Fruit fly (Drosophila melanogaster) whole organism, embryonic: Measurements from ENCODE around the gene CalpB.
A peak's percentile ranks its signal among the peaks of the same experiment; 100 is the strongest.

Experiments
- Atf6 ChIP-seq: fragments of 200-800 bp; sonication (Bioruptor generic); IDR thresholded peaks from 2 replicates; pipeline ENCODE4 v1.3.6; 2022; ENCODE audit warnings: missing biosample characterization, missing genetic modification characterization
- CG11247 ChIP-seq: fragments of 200-800 bp; sonication (Bioruptor generic); IDR thresholded peaks from 2 replicates; pipeline ENCODE4 v1.3.6; 2022; ENCODE audit warnings: missing biosample characterization, missing genetic modification characterization
- CG11560 ChIP-seq: fragments of 200-800 bp; sonication (Bioruptor generic); IDR thresholded peaks from 3 replicates; pipeline ENCODE4 v1.3.6; 2022; ENCODE audit warnings: missing biosample characterization, missing genetic modification characterization
- CG13624 ChIP-seq: fragments of 200-800 bp; sonication (Bioruptor generic); optimal IDR thresholded peaks from 2 replicates; lab custom pipeline; 2016; ENCODE audit warnings: missing biosample characterization, missing genetic modification characterization
- CG2116 ChIP-seq: fragments of 200-800 bp; sonication (Bioruptor generic); optimal IDR thresholded peaks from 3 replicates; lab custom pipeline; 2018; ENCODE audit warnings: missing biosample characterization, mild to moderate bottlenecking, missing genetic modification characterization
- CG31224 ChIP-seq: fragments of 200-800 bp; sonication (Bioruptor generic); IDR thresholded peaks from 2 replicates; pipeline ENCODE4 v1.3.6; 2022; ENCODE audit warnings: missing biosample characterization, missing genetic modification characterization
- CG34376 ChIP-seq: fragments of 200-800 bp; sonication (Bioruptor generic); optimal IDR thresholded peaks from 2 replicates; lab custom pipeline; 2018; ENCODE audit warnings: missing biosample characterization, mild to moderate bottlenecking, missing genetic modification characterization
- CG4730 ChIP-seq: fragments of 200-800 bp; sonication (Bioruptor generic); IDR thresholded peaks from 2 replicates; pipeline ENCODE4 v1.3.6; 2022; ENCODE audit warnings: missing biosample characterization, missing genetic modification characterization
- CG4854 ChIP-seq: fragments of 200-800 bp; sonication (Bioruptor generic); optimal IDR thresholded peaks from 2 replicates; lab custom pipeline; 2016; ENCODE audit warnings: missing biosample characterization, missing genetic modification characterization, inconsistent platforms
- CG6654 ChIP-seq: fragments of 200-800 bp; sonication (Bioruptor generic); optimal IDR thresholded peaks from 2 replicates; lab custom pipeline; 2017; ENCODE audit warnings: missing biosample characterization, mild to moderate bottlenecking, missing genetic modification characterization
- CG6791 ChIP-seq: fragments of 200-800 bp; sonication (Bioruptor generic); IDR thresholded peaks from 3 replicates; pipeline ENCODE4 v1.3.6; 2022; ENCODE audit warnings: missing biosample characterization, missing genetic modification characterization; ENCODE audit not compliant: partially characterized antibody
- CG6813 ChIP-seq: fragments of 200-800 bp; sonication (Bioruptor generic); optimal IDR thresholded peaks from 2 replicates; lab custom pipeline; 2017; ENCODE audit warnings: missing biosample characterization, missing genetic modification characterization, mild to moderate bottlenecking, moderate library complexity, missing genetic modification reagents
- CG8765 ChIP-seq: fragments of 200-800 bp; sonication (Bioruptor generic); IDR thresholded peaks from 2 replicates; pipeline ENCODE4 v1.3.6; 2022; ENCODE audit warnings: missing biosample characterization, missing genetic modification characterization
- CG9727 ChIP-seq: fragments of 200-800 bp; sonication (Bioruptor generic); optimal IDR thresholded peaks from 3 replicates; lab custom pipeline; 2017; ENCODE audit warnings: missing biosample characterization, mild to moderate bottlenecking, missing genetic modification characterization
- D19B ChIP-seq: fragments of 200-800 bp; sonication (Bioruptor generic); optimal IDR thresholded peaks from 2 replicates; lab custom pipeline; 2017; ENCODE audit warnings: missing biosample characterization, mild to moderate bottlenecking, missing genetic modification characterization
- Dbx ChIP-seq: fragments of 200-800 bp; sonication (Bioruptor generic); IDR thresholded peaks from 3 replicates; pipeline ENCODE4 v1.3.6; 2022; ENCODE audit warnings: missing biosample characterization, missing genetic modification characterization
- Dip3 ChIP-seq: fragments of 200-800 bp; sonication (Bioruptor generic); optimal IDR thresholded peaks from 3 replicates; lab custom pipeline; 2016; ENCODE audit warnings: missing biosample characterization, missing genetic modification characterization
- Drgx ChIP-seq: fragments of 200-800 bp; sonication (Bioruptor generic); IDR thresholded peaks from 2 replicates; pipeline ENCODE4 v1.3.6; 2022; ENCODE audit warnings: missing biosample characterization, missing genetic modification characterization
- Elba2 ChIP-seq: fragments of 200-800 bp; sonication (Bioruptor generic); optimal IDR thresholded peaks from 3 replicates; lab custom pipeline; 2016; ENCODE audit warnings: missing biosample characterization, missing genetic modification characterization
- GATAe ChIP-seq: fragments of 200-800 bp; sonication (Bioruptor generic); conservative IDR thresholded peaks from 2 replicates; pipeline ENCODE4 v1.3.6; 2022; ENCODE audit warnings: missing biosample characterization, missing genetic modification characterization
- Hand ChIP-seq: fragments of 200-800 bp; sonication (Bioruptor generic); optimal IDR thresholded peaks from 2 replicates; lab custom pipeline; 2017; ENCODE audit warnings: mild to moderate bottlenecking, missing biosample characterization, missing genetic modification reagents, missing genetic modification characterization
- Hmr ChIP-seq: fragments of 200-800 bp; sonication (Bioruptor generic); optimal IDR thresholded peaks from 3 replicates; lab custom pipeline; 2017; ENCODE audit warnings: mild to moderate bottlenecking, missing biosample characterization, missing genetic modification reagents, missing genetic modification characterization
- Meics ChIP-seq: fragments of 200-800 bp; sonication (Bioruptor generic); optimal IDR thresholded peaks from 2 replicates; lab custom pipeline; 2017; ENCODE audit warnings: missing biosample characterization, mild to moderate bottlenecking, missing genetic modification characterization
- Mes4 ChIP-seq: fragments of 200-800 bp; sonication (Bioruptor generic); optimal IDR thresholded peaks from 2 replicates; lab custom pipeline; 2016; ENCODE audit warnings: missing biosample characterization, missing genetic modification characterization
- Myb ChIP-seq: fragments of 200-800 bp; sonication (Bioruptor generic); optimal IDR thresholded peaks from 2 replicates; lab custom pipeline; 2016; ENCODE audit warnings: missing biosample characterization, missing genetic modification characterization
- NfI ChIP-seq: fragments of 200-800 bp; sonication (Bioruptor generic); optimal IDR thresholded peaks from 3 replicates; lab custom pipeline; 2018; ENCODE audit warnings: missing biosample characterization, mild to moderate bottlenecking, missing genetic modification characterization, moderate library complexity
- Opbp ChIP-seq: fragments of 200-800 bp; sonication (Bioruptor generic); IDR thresholded peaks from 3 replicates; pipeline ENCODE4 v1.3.6; 2022; ENCODE audit warnings: missing biosample characterization, missing genetic modification characterization; ENCODE audit not compliant: partially characterized antibody
- Rfx ChIP-seq: fragments of 200-800 bp; sonication (Bioruptor generic); IDR thresholded peaks from 2 replicates; pipeline ENCODE4 v1.3.6; 2022; ENCODE audit warnings: missing biosample characterization, missing genetic modification characterization
- Side ChIP-seq: fragments of 200-800 bp; sonication (Bioruptor generic); optimal IDR thresholded peaks from 2 replicates; lab custom pipeline; 2016; ENCODE audit warnings: missing biosample characterization, missing genetic modification characterization
- Vsx1 ChIP-seq: fragments of 200-800 bp; sonication (Bioruptor generic); optimal IDR thresholded peaks from 2 replicates; lab custom pipeline; 2017; ENCODE audit warnings: missing biosample characterization, mild to moderate bottlenecking, missing genetic modification characterization, missing genetic modification reagents
- bigmax ChIP-seq: fragments of 200-800 bp; sonication (Bioruptor generic); optimal IDR thresholded peaks from 2 replicates; lab custom pipeline; 2018; ENCODE audit warnings: missing biosample characterization, mild to moderate bottlenecking, missing genetic modification characterization
- bowl ChIP-seq: fragments of 200-800 bp; sonication (Bioruptor generic); IDR thresholded peaks from 2 replicates; pipeline ENCODE4 v1.3.6; 2022; ENCODE audit warnings: missing biosample characterization, missing genetic modification characterization
- btn ChIP-seq: fragments of 200-800 bp; sonication (Bioruptor generic); optimal IDR thresholded peaks from 2 replicates; lab custom pipeline; 2016; ENCODE audit warnings: missing biosample characterization, missing genetic modification characterization
- cg ChIP-seq: fragments of 200-800 bp; sonication (Bioruptor generic); optimal IDR thresholded peaks from 3 replicates; lab custom pipeline; 2019; ENCODE audit warnings: missing biosample characterization, mild to moderate bottlenecking, missing genetic modification characterization, moderate library complexity
- da ChIP-seq: fragments of 200-800 bp; sonication (Bioruptor generic); optimal IDR thresholded peaks from 2 replicates; lab custom pipeline; 2016; ENCODE audit warnings: missing biosample characterization, missing genetic modification characterization
- dimm ChIP-seq: fragments of 200-800 bp; sonication (Bioruptor generic); IDR thresholded peaks from 2 replicates; pipeline ENCODE4 v1.3.6; 2022; ENCODE audit warnings: missing biosample characterization, missing genetic modification characterization
- eve ChIP-seq, 2 experiments: fragments of >200 bp; optimal IDR thresholded peaks; 2 replicates each; lab custom pipeline; 2017; ENCODE audit warnings: missing biosample characterization in 2 of 2, missing genetic modification characterization in 2 of 2
- gcm2 ChIP-seq: fragments of 200-800 bp; sonication (Bioruptor generic); optimal IDR thresholded peaks from 2 replicates; lab custom pipeline; 2016; ENCODE audit warnings: missing biosample characterization, missing genetic modification characterization
- hkb ChIP-seq, 2 experiments: fragments of 200-800 bp in 1 of 2; fragments of >200 bp in 1 of 2; sonication (Bioruptor generic) in 1 of 2; IDR thresholded peaks in 1 of 2; optimal IDR thresholded peaks in 1 of 2; 2 replicates each; pipeline versions ENCODE4 v1.3.6 to Lab custom; 2017 to 2022; ENCODE audit warnings: missing biosample characterization in 1 of 2, missing genetic modification characterization in 1 of 2
- lbe ChIP-seq: fragments of 200-800 bp; sonication (Bioruptor generic); optimal IDR thresholded peaks from 2 replicates; lab custom pipeline; 2016; ENCODE audit warnings: missing biosample characterization, mild to moderate bottlenecking, missing genetic modification characterization
- lmd ChIP-seq: fragments of 200-800 bp; sonication (Bioruptor generic); IDR thresholded peaks from 2 replicates; pipeline ENCODE4 v1.3.6; 2022; ENCODE audit warnings: missing biosample characterization, missing genetic modification characterization
- nerfin-2 ChIP-seq: fragments of 200-800 bp; sonication (Bioruptor generic); IDR thresholded peaks from 2 replicates; pipeline ENCODE4 v1.3.6; 2022; ENCODE audit warnings: missing biosample characterization, missing genetic modification characterization; ENCODE audit not compliant: partially characterized antibody
- phol ChIP-seq: fragments of 200-800 bp; sonication (Bioruptor generic); optimal IDR thresholded peaks from 3 replicates; lab custom pipeline; 2018; ENCODE audit warnings: missing biosample characterization, mild to moderate bottlenecking, missing genetic modification characterization, moderate library complexity
- pum ChIP-seq: fragments of 200-800 bp; sonication (Bioruptor generic); optimal IDR thresholded peaks from 2 replicates; lab custom pipeline; 2016; ENCODE audit warnings: missing biosample characterization, missing genetic modification characterization
- repo ChIP-seq: fragments of 200-800 bp; sonication (Bioruptor generic); optimal IDR thresholded peaks from 2 replicates; lab custom pipeline; 2016; ENCODE audit warnings: missing biosample characterization, missing genetic modification characterization
- row ChIP-seq: fragments of 200-800 bp; sonication (Bioruptor generic); IDR thresholded peaks from 3 replicates; pipeline ENCODE4 v1.3.6; 2022; ENCODE audit warnings: missing biosample characterization, missing genetic modification characterization
- sim ChIP-seq: fragments of 200-800 bp; sonication (Bioruptor generic); IDR thresholded peaks from 2 replicates; pipeline ENCODE4 v1.3.6; 2022; ENCODE audit warnings: missing biosample characterization, missing genetic modification characterization
- slbo ChIP-seq: fragments of 200-800 bp; sonication (Bioruptor generic); IDR thresholded peaks from 2 replicates; pipeline ENCODE4 v1.3.6; 2022; ENCODE audit warnings: missing biosample characterization, missing genetic modification characterization
- sug ChIP-seq: fragments of 200-800 bp; optimal IDR thresholded peaks from 2 replicates; lab custom pipeline; 2019; ENCODE audit warnings: missing biosample characterization, mild to moderate bottlenecking, missing genetic modification characterization, moderate library complexity
- zfh2 ChIP-seq: fragments of 200-800 bp; sonication (Bioruptor generic); optimal IDR thresholded peaks from 2 replicates; lab custom pipeline; 2016; ENCODE audit warnings: missing biosample characterization, missing genetic modification characterization

The CalpB gene

DNA sequence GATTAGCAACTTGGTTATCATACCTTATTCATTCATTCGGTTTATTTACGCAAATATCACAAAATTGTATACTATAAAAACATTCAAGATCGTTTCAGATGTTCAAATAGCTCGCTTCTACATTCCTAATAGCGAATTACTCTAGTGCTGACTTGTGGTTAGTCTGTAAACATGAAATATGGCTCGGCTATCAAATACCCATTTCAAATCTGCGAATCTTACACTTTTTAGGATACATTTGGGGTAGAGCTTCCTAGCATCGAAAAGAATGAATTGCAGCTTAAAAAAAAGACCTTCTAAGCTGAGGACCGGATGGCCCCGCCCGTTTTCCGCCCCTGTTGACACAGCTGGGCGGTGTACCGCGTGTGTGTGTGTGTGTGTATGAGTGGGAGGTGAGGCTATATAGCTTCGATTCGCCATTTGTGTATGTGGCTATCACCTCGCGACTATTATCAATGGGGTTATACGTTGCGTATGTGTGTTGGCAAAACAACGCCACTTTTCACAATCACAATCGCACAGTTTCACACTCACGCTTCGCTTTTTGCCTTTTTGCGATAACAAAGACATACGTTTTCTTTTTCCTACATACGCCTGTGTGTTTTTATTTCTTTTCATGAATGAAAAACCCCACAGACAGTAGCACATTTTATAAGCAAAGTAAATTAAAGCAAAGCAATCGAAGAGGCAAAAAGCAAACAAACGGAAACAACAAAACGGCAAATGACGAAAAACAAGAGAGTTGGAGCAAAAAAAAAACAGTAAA lies 41.8 kb upstream of the CalpB start (continued):
- TF ChIP-seq CG4730 (GFP tag; lab: Robert Waterston, UW) (no peak), Meics (no peak), Side (GFP tag; lab: Kevin White, UChicago) (no peak), Atf6 (peak; percentile 46; the same call in 1 of the 2 replicates), bigmax (GFP tag; lab: Kevin White, UChicago) (no peak), repo (no peak), gcm2 (GFP tag; lab: Kevin White, UChicago) (no peak), Drgx (GFP tag; lab: Robert Waterston, UW) (0 out of 2 replicates have a peak, but pooled peaks have one; percentile 21), CG6813 (GFP tag; lab: Kevin White, UChicago) (no peak), GATAe (GFP tag; lab: Robert Waterston, UW) (no peak; the same call in 1 of the 2 replicates), Hand (GFP tag; lab: Kevin White, UChicago) (no peak), Hmr (peak; percentile 25), row (GFP tag; lab: Robert Waterston, UW) (no peak), slbo (GFP tag; lab: Robert Waterston, UW) (no peak), pum (no peak), CG11560 (tag; lab: Robert Waterston, UW) (no peak), CG4854 (GFP tag; lab: Kevin White, UChicago) (no peak), btn (GFP tag; lab: Kevin White, UChicago) (no peak), dimm (GFP tag; lab: Robert Waterston, UW) (no peak), lmd (GFP tag; lab: Robert Waterston, UW) (no peak), cg (GFP tag; lab: Kevin White, UChicago) (no peak), nerfin-2 (no peak), zfh2 (GFP tag; lab: Kevin White, UChicago) (no peak), D19B (GFP tag; lab: Kevin White, UChicago) (peak; percentile 64), sug (tag; lab: Kevin White, UChicago) (peak; percentile 32), Opbp (peak; percentile 44; the same call in 1 of the 3 replicates), bowl (GFP tag; lab: Robert Waterston, UW) (no peak), CG6654 (no peak), Mes4 (no peak), sim (no peak), eve (GFP tag; optimal IDR thresholded peaks at IDR 0.05; lab: Kevin White, UChicago) (no peak), NfI (GFP tag; lab: Kevin White, UChicago) (no peak), Rfx (GFP tag; lab: Robert Waterston, UW) (peak; percentile 23; the same call in 1 of the 2 replicates), phol (no peak), Elba2 (GFP tag; lab: Kevin White, UChicago) (no peak), Vsx1 (no peak), CG31224 (GFP tag; lab: Robert Waterston, UW) (no peak), CG8765 (no peak), CG13624 (GFP tag; lab: Kevin White, UChicago) (no peak), hkb (optimal IDR thresholded peaks at IDR 0.05; lab: Kevin White, UChicago) (no peak), hkb (GFP tag; IDR thresholded peaks at IDR 0.05; lab: Robert Waterston, UW) (no peak), CG9727 (GFP tag; lab: Kevin White, UChicago) (no peak), CG11247 (GFP tag; lab: Robert Waterston, UW) (no peak), Myb (no peak), lbe (GFP tag; lab: Kevin White, UChicago) (no peak), Dbx (peak; percentile 37; the same call in 1 of the 3 replicates), Dip3 (GFP tag; lab: Kevin White, UChicago) (no peak), CG6791 (GFP tag; lab: Robert Waterston, UW) (no peak), da (GFP tag; lab: Kevin White, UChicago) (no peak), CG34376 (GFP tag; lab: Kevin White, UChicago) (no peak), CG2116 (GFP tag; lab: Kevin White, UChicago) (no peak)
